Worm (Caenorhabditis elegans) whole organism, L4 larva: Measurements from ENCODE around the gene srd-19.

Experiments
- F26F4.8 ChIP-seq: fragments of 200-800 bp; sonication (Bioruptor generic); conservative IDR thresholded peaks from 2 replicates; pipeline ENCODE4 v1.3.6; 2022; ENCODE audit warnings: missing genetic modification characterization, missing compliant biosample characterization
- F49E8.2 ChIP-seq: sonication (generic microtip); optimal IDR thresholded peaks from 2 replicates; lab custom pipeline; 2016; ENCODE audit warnings: missing compliant biosample characterization, mild to moderate bottlenecking, missing genetic modification characterization, borderline replicate concordance
- R02D3.7 ChIP-seq: fragments of 150-350 bp; sonication (generic microtip); optimal IDR thresholded peaks from 3 replicates; lab custom pipeline; 2014; ENCODE audit warnings: missing biosample characterization, missing genetic modification characterization
- T20F7.1 ChIP-seq: fragments of 200-800 bp; sonication (Bioruptor generic); optimal IDR thresholded peaks from 2 replicates; lab custom pipeline; 2018; ENCODE audit warnings: mild to moderate bottlenecking, missing genetic modification characterization, missing compliant biosample characterization
- Y48G9A.11 ChIP-seq: fragments of 200-800 bp; sonication (Bioruptor generic); IDR thresholded peaks from 2 replicates; pipeline ENCODE4 v1.3.6; 2022; ENCODE audit warnings: missing genetic modification reagents, missing genetic modification characterization, missing compliant biosample characterization
- Y5F2A.4 ChIP-seq: fragments of 200-800 bp; sonication (Bioruptor generic); optimal IDR thresholded peaks from 2 replicates; lab custom pipeline; 2018; ENCODE audit warnings: mild to moderate bottlenecking, missing genetic modification characterization, missing compliant biosample characterization
- aha-1 ChIP-seq: fragments of 150-350 bp; peaks from one replicate; lab custom pipeline; 2014; ENCODE audit warnings: missing biosample characterization, missing genetic modification characterization
- aly-2 ChIP-seq: sonication (generic microtip); optimal IDR thresholded peaks from 2 replicates; lab custom pipeline; 2018; ENCODE audit warnings: missing biosample characterization, missing genetic modification characterization
- ama-1 ChIP-seq: fragments of 150-350 bp; optimal IDR thresholded peaks from 2 replicates; lab custom pipeline; 2014; ENCODE audit warnings: inconsistent platforms, mixed read lengths
- arid-1 ChIP-seq: fragments of 200-800 bp; sonication (Bioruptor generic); conservative IDR thresholded peaks from 2 replicates; pipeline ENCODE4 v1.3.6; 2022; ENCODE audit warnings: missing genetic modification reagents, missing genetic modification characterization, missing compliant biosample characterization
- ceh-20 ChIP-seq: fragments of 200-800 bp; sonication (Bioruptor generic); IDR thresholded peaks from 2 replicates; pipeline ENCODE4 v1.3.6; 2022; ENCODE audit warnings: missing genetic modification reagents, missing genetic modification characterization, missing compliant biosample characterization
- ceh-44 ChIP-seq: fragments of 200-800 bp; sonication (Bioruptor generic); IDR thresholded peaks from 2 replicates; pipeline ENCODE4 v1.3.6; 2022; ENCODE audit warnings: missing genetic modification reagents, missing genetic modification characterization, missing compliant biosample characterization
- ceh-62 ChIP-seq: sonication (generic microtip); optimal IDR thresholded peaks from 2 replicates; lab custom pipeline; 2017; ENCODE audit warnings: missing biosample characterization, missing genetic modification characterization
- ctbp-1 ChIP-seq: fragments of 200-800 bp; sonication (Bioruptor generic); IDR thresholded peaks from 2 replicates; pipeline ENCODE4 v1.3.6; 2022; ENCODE audit warnings: missing genetic modification reagents, missing genetic modification characterization, missing compliant biosample characterization
- daf-8 ChIP-seq: fragments of 200-800 bp; sonication (Bioruptor generic); IDR thresholded peaks from 2 replicates; pipeline ENCODE4 v1.3.6; 2022; ENCODE audit warnings: missing genetic modification characterization, missing compliant biosample characterization
- dmd-6 ChIP-seq: fragments of 200-800 bp; sonication (Bioruptor generic); IDR thresholded peaks from 2 replicates; pipeline ENCODE4 v1.3.6; 2022; ENCODE audit warnings: missing genetic modification reagents, missing genetic modification characterization, missing compliant biosample characterization
- dpl-1 ChIP-seq: fragments of 150-350 bp; optimal IDR thresholded peaks from 2 replicates; lab custom pipeline; 2014; ENCODE audit warnings: missing biosample characterization, missing genetic modification reagents, missing genetic modification characterization
- duxl-1 ChIP-seq: sonication (generic microtip); optimal IDR thresholded peaks from 2 replicates; lab custom pipeline; 2016; ENCODE audit warnings: mild to moderate bottlenecking, missing genetic modification characterization, moderate library complexity, missing compliant biosample characterization; ENCODE audit not compliant: poor library complexity
- dve-1 ChIP-seq: sonication (generic microtip); optimal IDR thresholded peaks from 2 replicates; lab custom pipeline; 2017; ENCODE audit warnings: antibody characterized with exemption, mild to moderate bottlenecking, missing genetic modification characterization, missing compliant biosample characterization; ENCODE audit not compliant: insufficient read depth
- egl-43 ChIP-seq: fragments of 200-800 bp; sonication (Bioruptor generic); IDR thresholded peaks from 2 replicates; pipeline ENCODE4 v1.3.6; 2022; ENCODE audit warnings: missing genetic modification reagents, missing genetic modification characterization, missing compliant biosample characterization
- gei-8 ChIP-seq: fragments of 200-800 bp; sonication (Bioruptor generic); optimal IDR thresholded peaks from 2 replicates; lab custom pipeline; 2018; ENCODE audit warnings: mild to moderate bottlenecking, missing genetic modification characterization, missing compliant biosample characterization
- hmg-1.1 ChIP-seq: fragments of 200-800 bp; sonication (Bioruptor generic); IDR thresholded peaks from 2 replicates; pipeline ENCODE4 v1.3.6; 2022; ENCODE audit warnings: missing genetic modification reagents, missing genetic modification characterization, missing compliant biosample characterization
- lin-13 ChIP-seq: fragments of 150-350 bp; optimal IDR thresholded peaks from 2 replicates; lab custom pipeline; 2014; ENCODE audit warnings: missing biosample characterization, missing genetic modification reagents, missing genetic modification characterization
- lin-29 ChIP-seq: fragments of 200-800 bp; sonication (Bioruptor generic); IDR thresholded peaks from 2 replicates; pipeline ENCODE4 v1.3.6; 2022; ENCODE audit warnings: missing genetic modification reagents, missing genetic modification characterization, missing compliant biosample characterization
- lin-39 ChIP-seq: fragments of 150-350 bp; optimal IDR thresholded peaks from 2 replicates; lab custom pipeline; 2014; ENCODE audit warnings: missing biosample characterization, missing genetic modification reagents, missing genetic modification characterization
- madf-5 ChIP-seq, 2 experiments: fragments of 200-800 bp; sonication (Bioruptor generic); IDR thresholded peaks; 2 replicates each; pipeline ENCODE4 v1.3.6; 2022; ENCODE audit warnings: missing compliant biosample characterization in 2 of 2, missing genetic modification characterization in 2 of 2
- mes-2 ChIP-seq: sonication (generic microtip); optimal IDR thresholded peaks from 2 replicates; lab custom pipeline; 2016; ENCODE audit warnings: missing genotype, mild to moderate bottlenecking, missing genetic modification characterization, missing compliant biosample characterization; ENCODE audit not compliant: poor library complexity, severe bottlenecking
- mxl-3 ChIP-seq: fragments of 200-800 bp; sonication (Bioruptor generic); optimal IDR thresholded peaks from 2 replicates; lab custom pipeline; 2018; ENCODE audit warnings: mild to moderate bottlenecking, missing genetic modification characterization, missing compliant biosample characterization
- nhr-10 ChIP-seq: fragments of 150-350 bp; optimal IDR thresholded peaks from 2 replicates; lab custom pipeline; 2014; ENCODE audit warnings: missing biosample characterization, missing genetic modification characterization
- nhr-111 ChIP-seq: fragments of 200-800 bp; sonication (Bioruptor generic); optimal IDR thresholded peaks from 2 replicates; lab custom pipeline; 2018; ENCODE audit warnings: mild to moderate bottlenecking, missing genetic modification characterization, missing compliant biosample characterization
- nhr-237 ChIP-seq: sonication (generic microtip); optimal IDR thresholded peaks from 2 replicates; lab custom pipeline; 2017; ENCODE audit warnings: missing biosample characterization, missing genetic modification characterization
- nhr-41 ChIP-seq: fragments of 200-800 bp; sonication (Bioruptor generic); IDR thresholded peaks from 2 replicates; pipeline ENCODE4 v1.3.6; 2022; ENCODE audit warnings: missing genetic modification reagents, missing genetic modification characterization, missing compliant biosample characterization
- nhr-48 ChIP-seq: sonication (generic microtip); optimal IDR thresholded peaks from 2 replicates; lab custom pipeline; 2016; ENCODE audit warnings: mild to moderate bottlenecking, missing genetic modification characterization, missing compliant biosample characterization
- nhr-77 ChIP-seq: fragments of 150-350 bp; optimal IDR thresholded peaks from 2 replicates; lab custom pipeline; 2014; ENCODE audit warnings: missing biosample characterization, missing genetic modification characterization
- pqm-1 ChIP-seq: sonication (generic microtip); optimal IDR thresholded peaks from 2 replicates; lab custom pipeline; 2017; ENCODE audit warnings: missing biosample characterization, missing genetic modification characterization
- saeg-2 ChIP-seq: fragments of 200-800 bp; sonication (Bioruptor generic); IDR thresholded peaks from 2 replicates; pipeline ENCODE4 v1.3.6; 2022; ENCODE audit warnings: missing genetic modification reagents, missing genetic modification characterization, missing compliant biosample characterization
- set-16 ChIP-seq: fragments of 200-800 bp; sonication (Bioruptor generic); IDR thresholded peaks from 2 replicates; pipeline ENCODE4 v1.3.6; 2022; ENCODE audit warnings: missing genetic modification reagents, missing genetic modification characterization, missing compliant biosample characterization
- skn-1 ChIP-seq: fragments of 150-350 bp; optimal IDR thresholded peaks from 2 replicates; lab custom pipeline; 2014; ENCODE audit warnings: missing biosample characterization, missing genetic modification characterization
- tra-1 ChIP-seq: fragments of 200-800 bp; sonication (Bioruptor generic); IDR thresholded peaks from 2 replicates; pipeline ENCODE4 v1.3.6; 2022; ENCODE audit warnings: missing genetic modification reagents, missing genetic modification characterization, missing compliant biosample characterization
- unc-130 ChIP-seq: sonication (generic microtip); optimal IDR thresholded peaks from 2 replicates; lab custom pipeline; 2016; ENCODE audit warnings: missing genetic modification reagents, missing genetic modification characterization, missing compliant biosample characterization
- unc-62 ChIP-seq, 3 experiments: fragments of 150-350 bp in 1 of 3; sonication (generic microtip); optimal IDR thresholded peaks in 2 of 3; peaks in 1 of 3; 1 replicate in 1 of 3; 2 replicates in 2 of 3; lab custom pipeline; 2014 to 2017; ENCODE audit warnings: missing biosample characterization in 3 of 3, missing genetic modification characterization in 3 of 3, missing genetic modification reagents in 3 of 3, missing genotype in 1 of 3
- vab-7 ChIP-seq: fragments of 200-800 bp; sonication (Bioruptor generic); IDR thresholded peaks from 2 replicates; pipeline ENCODE4 v1.3.6; 2022; ENCODE audit warnings: missing genetic modification reagents, missing genetic modification characterization, missing compliant biosample characterization
- zag-1 ChIP-seq: fragments of 150-350 bp; optimal IDR thresholded peaks from 2 replicates; lab custom pipeline; 2014; ENCODE audit warnings: missing biosample characterization, missing genetic modification characterization
- zfp-3 ChIP-seq: fragments of 200-800 bp; sonication (Bioruptor generic); conservative IDR thresholded peaks from 2 replicates; pipeline ENCODE4 v1.3.6; 2022; ENCODE audit warnings: missing genetic modification reagents, missing genetic modification characterization, missing compliant biosample characterization

Gene srd-19

DNA sequence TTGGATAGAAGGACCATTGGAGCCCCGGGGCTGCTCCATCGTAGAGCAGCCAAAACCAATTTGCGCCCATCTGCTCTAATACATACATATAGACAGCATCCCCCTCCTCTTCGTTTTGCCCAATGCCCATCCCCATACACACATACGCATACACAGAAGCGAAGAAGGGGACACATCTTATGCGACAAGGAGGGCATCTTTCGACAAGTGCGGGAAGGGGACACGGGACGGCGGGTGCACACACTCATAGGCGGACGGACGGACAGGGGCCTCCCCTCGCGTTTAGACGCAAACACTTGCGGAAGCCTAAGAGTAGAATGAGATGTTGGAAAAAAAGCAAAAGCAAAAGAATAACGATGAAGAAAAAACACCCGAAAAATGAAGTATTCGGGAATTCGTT is 32.1 kb downstream of the srd-19 start:
- TF ChIP-seq vab-7 (GFP tag; lab: Robert Waterston, UW) (0 out of 2 replicates have a peak, but pooled peaks have one; percentile 7), ctbp-1 (GFP tag; lab: Robert Waterston, UW) (0 out of 2 replicates have a peak, but pooled peaks have one; percentile 43), gei-8 (GFP tag; lab: Kevin White, UChicago) (peak; percentile 4), daf-8 (GFP tag; lab: Robert Waterston, UW) (no peak), F49E8.2 (tag; lab: Kevin White, UChicago) (no peak), duxl-1 (tag; lab: Kevin White, UChicago) (no peak), R02D3.7 (no peak), aha-1 (no peak), mes-2 (peak; percentile 15), egl-43 (GFP tag; lab: Robert Waterston, UW) (no peak), skn-1 (tag; lab: Kevin White, UChicago) (no peak), madf-5 (GFP tag; IDR thresholded peaks at IDR 0.05; lab: Robert Waterston, UW) (0 out of 4 replicates have a peak, but pooled peaks of 1 of the 2 experiments have one; percentile 41), set-16 (GFP tag; lab: Robert Waterston, UW) (no peak; the same call in 1 of the 2 replicates), hmg-1.1 (GFP tag; lab: Robert Waterston, UW) (peak; percentile 28)

DNA sequence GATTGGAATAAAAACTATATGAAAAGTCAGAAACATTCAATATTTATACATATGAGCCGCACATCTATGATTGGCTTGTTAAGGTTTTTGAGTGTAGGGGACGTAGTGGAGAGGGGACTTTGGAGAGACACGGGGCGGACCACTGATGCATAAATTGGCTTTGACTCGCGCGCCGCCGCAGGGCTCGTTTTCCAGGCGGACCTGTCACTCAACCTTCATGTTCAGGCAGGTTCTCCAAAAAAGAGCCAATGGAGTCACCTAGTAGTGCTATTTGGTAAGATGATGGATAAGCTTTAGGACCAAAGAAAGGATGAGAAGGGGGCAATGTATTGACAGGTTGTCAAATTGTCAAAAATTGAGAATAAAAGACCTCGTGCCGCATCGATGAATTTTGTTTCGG is 33.6 kb downstream of the srd-19 start:
- no peak for TF ChIP-seq dpl-1 (GFP tag; lab: Kevin White, UChicago)
- no peak for TF ChIP-seq nhr-41 (GFP tag; lab: Robert Waterston, UW)
- no peak for TF ChIP-seq T20F7.1
- TF ChIP-seq Y5F2A.4 (GFP tag; lab: Kevin White, UChicago), result no peak
- TF ChIP-seq Y48G9A.11 (GFP tag; lab: Robert Waterston, UW), result no peak
- no peak for TF ChIP-seq lin-39 (tag; lab: Kevin White, UChicago)
- no peak for TF ChIP-seq hmg-1.1 (GFP tag; lab: Robert Waterston, UW)
- TF ChIP-seq ceh-20 (GFP tag; lab: Robert Waterston, UW), result 0 out of 2 replicates have a peak, but pooled peaks have one; percentile 12
- no peak for TF ChIP-seq vab-7 (GFP tag; lab: Robert Waterston, UW)
- TF ChIP-seq tra-1 (GFP tag; lab: Robert Waterston, UW), result no peak
- TF ChIP-seq madf-5 (GFP tag; IDR thresholded peaks at IDR 0.05; lab: Robert Waterston, UW), result no peak
- TF ChIP-seq set-16 (GFP tag; lab: Robert Waterston, UW), result 0 out of 2 replicates have a peak, but pooled peaks have one; percentile 16
- no peak for TF ChIP-seq skn-1 (tag; lab: Kevin White, UChicago)
- no peak for TF ChIP-seq ama-1
- TF ChIP-seq arid-1, result no peak
- peak; percentile 55; the same call in 1 of the 2 replicates for TF ChIP-seq egl-43 (GFP tag; lab: Robert Waterston, UW)
- no peak for TF ChIP-seq nhr-48 (tag; lab: Kevin White, UChicago)
- no peak for TF ChIP-seq nhr-77 (tag; lab: Kevin White, UChicago)
- peak in 1 of 2 experiments; percentile 82 for TF ChIP-seq unc-62 (GFP tag; optimal IDR thresholded peaks at IDR 0.05 in 1 of 2; lab: Kevin White, UChicago)
- TF ChIP-seq unc-62 (tag; optimal IDR thresholded peaks at IDR 0.05; lab: Kevin White, UChicago), result no peak
- no peak for TF ChIP-seq pqm-1 (tag; lab: Kevin White, UChicago)

DNA sequence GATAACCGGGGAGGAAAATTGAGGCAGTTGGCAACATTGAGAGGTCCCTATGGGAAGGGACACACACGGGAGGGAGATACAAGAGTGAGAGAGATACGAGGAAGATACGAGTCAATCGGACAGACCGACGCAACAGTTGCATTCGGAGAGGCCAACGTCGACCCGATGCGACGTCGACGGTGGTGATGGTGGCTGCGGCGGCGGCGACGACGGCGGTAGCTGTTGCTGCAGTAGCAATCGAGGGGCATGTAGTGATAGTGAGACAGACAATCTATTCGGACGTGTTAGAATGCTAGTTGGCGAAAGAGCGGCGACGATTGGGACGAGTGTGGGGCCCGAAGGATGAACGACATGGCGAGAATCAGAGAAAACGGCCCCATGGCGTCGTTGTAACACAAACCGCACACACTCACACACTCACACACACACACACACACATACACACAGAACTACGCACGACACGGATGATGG is 35.2 kb downstream of the srd-19 start:
- no peak for TF ChIP-seq dmd-6 (GFP tag; lab: Robert Waterston, UW)
- no peak for TF ChIP-seq nhr-111
- no peak for TF ChIP-seq duxl-1 (tag; lab: Kevin White, UChicago)
- TF ChIP-seq lin-29 (GFP tag; lab: Robert Waterston, UW), result no peak
- no peak for TF ChIP-seq nhr-41 (GFP tag; lab: Robert Waterston, UW)
- no peak for TF ChIP-seq nhr-237
- TF ChIP-seq saeg-2 (GFP tag; lab: Robert Waterston, UW), result no peak
- no peak for TF ChIP-seq F26F4.8 (GFP tag; lab: Robert Waterston, UW)
- TF ChIP-seq lin-13 (GFP tag; lab: Kevin White, UChicago), result no peak
- no peak for TF ChIP-seq nhr-10
- no peak for TF ChIP-seq dve-1 (tag; lab: Kevin White, UChicago)
- no peak for TF ChIP-seq dpl-1 (GFP tag; lab: Kevin White, UChicago)
- TF ChIP-seq nhr-77 (tag; lab: Kevin White, UChicago), result no peak
- TF ChIP-seq mxl-3, result peak; percentile 57
- TF ChIP-seq ceh-62 (tag; lab: Kevin White, UChicago), result no peak
- no peak for TF ChIP-seq madf-5 (GFP tag; IDR thresholded peaks at IDR 0.05; lab: Robert Waterston, UW)
- TF ChIP-seq ama-1, result no peak
- no peak for TF ChIP-seq skn-1 (tag; lab: Kevin White, UChicago)
- TF ChIP-seq zfp-3 (GFP tag; lab: Robert Waterston, UW), result no peak
- TF ChIP-seq zag-1 (tag; lab: Kevin White, UChicago), result no peak
- TF ChIP-seq unc-130, result no peak
- TF ChIP-seq mes-2, result no peak
- TF ChIP-seq ceh-44 (GFP tag; lab: Robert Waterston, UW), result no peak
- TF ChIP-seq ctbp-1 (GFP tag; lab: Robert Waterston, UW), result peak; percentile 41; the same call in 1 of the 2 replicates
- TF ChIP-seq pqm-1 (tag; lab: Kevin White, UChicago), result no peak
- TF ChIP-seq aly-2 (tag; lab: Kevin White, UChicago), result no peak
- TF ChIP-seq egl-43 (GFP tag; lab: Robert Waterston, UW), result 0 out of 2 replicates have a peak, but pooled peaks have one; percentile 15
